Worm (Caenorhabditis elegans): Measurements from ENCODE around the gene T23B12.11.
A peak's percentile ranks its signal among the peaks of the same experiment; 100 is the strongest.

ce11 chrV:8500348-8500747, 45.2 kb downstream of the T23B12.11 start:
- TF ChIP-seq ama-1 (optimal IDR thresholded peaks at IDR 0.05) (no peak), flt-1 (GFP tag; IDR thresholded peaks at IDR 0.05) (peak; percentile 99), F13C5.2 (tag; optimal IDR thresholded peaks at IDR 0.05) (peak; percentile 99), hmbx-1 (tag; optimal IDR thresholded peaks at IDR 0.05) (peak; percentile 93), tra-4 (tag; optimal IDR thresholded peaks at IDR 0.05) (peak; percentile 96)

Measured in whole organism, early embryonic.